Worm (Caenorhabditis elegans) whole organism, young adult: ENCODE results near the gene scyl-1.

Experiments
- sea-2 ChIP-seq: fragments of 200-800 bp; sonication (Bioruptor generic); IDR thresholded peaks from 2 replicates; pipeline ENCODE4 v1.3.6; 2022; ENCODE audit warnings: missing genetic modification characterization, missing compliant biosample characterization
- ztf-22 ChIP-seq: fragments of 200-800 bp; sonication (Bioruptor generic); optimal IDR thresholded peaks from 2 replicates; lab custom pipeline; 2018; ENCODE audit warnings: mild to moderate bottlenecking, missing genetic modification characterization, moderate library complexity, missing compliant biosample characterization

- TF ChIP-seq sea-2 (GFP tag; lab: Robert Waterston, UW) (no peak), ztf-22 (GFP tag; lab: Kevin White, UChicago) (no peak)
Observed at ce11 chrV:13070278-13070677, 28.8 kb upstream of the scyl-1 start.
